Fruit fly (Drosophila melanogaster) whole organism, adult: Measurements from ENCODE around the gene CG14803.

Experiments used
- CG11617 ChIP-seq: fragments of 200-800 bp; sonication (Bioruptor generic); optimal IDR thresholded peaks from 2 replicates; lab custom pipeline; 2017; ENCODE audit warnings: mild to moderate bottlenecking, missing biosample characterization, missing genetic modification reagents, missing genetic modification characterization
- CG12768 ChIP-seq: fragments of 200-800 bp; sonication (Bioruptor generic); optimal IDR thresholded peaks from 2 replicates; lab custom pipeline; 2017; ENCODE audit warnings: missing biosample characterization, missing genetic modification characterization, mild to moderate bottlenecking, moderate library complexity, missing genetic modification reagents
- CG14711 ChIP-seq: fragments of 200-800 bp; sonication (Bioruptor generic); optimal IDR thresholded peaks from 2 replicates; lab custom pipeline; 2018; ENCODE audit warnings: missing biosample characterization, mild to moderate bottlenecking, missing genetic modification characterization, moderate library complexity
- CG1620 ChIP-seq: fragments of 200-800 bp; sonication (Bioruptor generic); optimal IDR thresholded peaks from 2 replicates; lab custom pipeline; 2016; ENCODE audit warnings: missing biosample characterization, missing genetic modification characterization
- CG33017 ChIP-seq: fragments of 200-800 bp; sonication (Bioruptor generic); optimal IDR thresholded peaks from 2 replicates; lab custom pipeline; 2018; ENCODE audit warnings: missing biosample characterization, mild to moderate bottlenecking, missing genetic modification characterization, moderate library complexity
- CG5204 ChIP-seq: fragments of 200-800 bp; sonication (Bioruptor generic); optimal IDR thresholded peaks from 2 replicates; lab custom pipeline; 2016; ENCODE audit warnings: missing biosample characterization, missing genetic modification characterization
- CG7045 ChIP-seq: fragments of 200-800 bp; sonication (Bioruptor generic); optimal IDR thresholded peaks from 2 replicates; lab custom pipeline; 2017; ENCODE audit warnings: missing biosample characterization, mild to moderate bottlenecking, missing genetic modification characterization
- CG7101 ChIP-seq: fragments of 200-800 bp; sonication (Bioruptor generic); optimal IDR thresholded peaks from 2 replicates; lab custom pipeline; 2018; ENCODE audit warnings: missing biosample characterization, mild to moderate bottlenecking, missing genetic modification characterization, moderate library complexity
- Clk ChIP-seq: fragments of 200-800 bp; sonication (Bioruptor generic); optimal IDR thresholded peaks from 2 replicates; lab custom pipeline; 2017; ENCODE audit warnings: missing biosample characterization, missing genetic modification characterization
- Crg-1 ChIP-seq: fragments of 200-800 bp; sonication (Bioruptor generic); optimal IDR thresholded peaks from 2 replicates; lab custom pipeline; 2016; ENCODE audit warnings: missing biosample characterization, missing genetic modification characterization
- Hr96 ChIP-seq: fragments of 200-800 bp; sonication (Bioruptor generic); optimal IDR thresholded peaks from 2 replicates; lab custom pipeline; 2016; ENCODE audit warnings: missing biosample characterization, missing genetic modification characterization
- Mnt ChIP-seq: fragments of 200-800 bp; sonication (Bioruptor generic); optimal IDR thresholded peaks from 2 replicates; lab custom pipeline; 2016; ENCODE audit warnings: missing biosample characterization, mild to moderate bottlenecking, missing genetic modification characterization
- bab1 ChIP-seq: fragments of 200-800 bp; sonication (Bioruptor generic); optimal IDR thresholded peaks from 3 replicates; lab custom pipeline; 2019; ENCODE audit warnings: missing biosample characterization, mild to moderate bottlenecking, missing genetic modification characterization, moderate library complexity
- cic ChIP-seq: fragments of 200-800 bp; sonication (Bioruptor generic); optimal IDR thresholded peaks from 2 replicates; lab custom pipeline; 2017; ENCODE audit warnings: missing biosample characterization, mild to moderate bottlenecking, missing genetic modification characterization, moderate library complexity
- cnc ChIP-seq, 2 experiments: fragments of >200 bp; optimal IDR thresholded peaks; 2 replicates each; lab custom pipeline; 2017
- kay ChIP-seq: fragments of 200-800 bp; sonication (Bioruptor generic); peaks from one replicate; lab custom pipeline; 2016; ENCODE audit warnings: missing biosample characterization, missing genetic modification characterization, borderline replicate concordance
- ovo ChIP-seq: fragments of 200-800 bp; sonication (Bioruptor generic); optimal IDR thresholded peaks from 2 replicates; lab custom pipeline; 2016; ENCODE audit warnings: missing biosample characterization, missing genetic modification characterization
- pad ChIP-seq: fragments of 200-800 bp; sonication (Bioruptor generic); optimal IDR thresholded peaks from 3 replicates; lab custom pipeline; 2017; ENCODE audit warnings: missing biosample characterization, missing genetic modification characterization, mild to moderate bottlenecking, moderate library complexity, missing genetic modification reagents
- tj ChIP-seq: fragments of 200-800 bp; sonication (Bioruptor generic); optimal IDR thresholded peaks from 3 replicates; lab custom pipeline; 2017; ENCODE audit warnings: missing biosample characterization, mild to moderate bottlenecking, missing genetic modification characterization, moderate library complexity
- toe ChIP-seq: fragments of 200-800 bp; sonication (Bioruptor generic); optimal IDR thresholded peaks from 2 replicates; lab custom pipeline; 2016; ENCODE audit warnings: missing biosample characterization, missing genetic modification characterization

The CG14803 gene

DNA sequence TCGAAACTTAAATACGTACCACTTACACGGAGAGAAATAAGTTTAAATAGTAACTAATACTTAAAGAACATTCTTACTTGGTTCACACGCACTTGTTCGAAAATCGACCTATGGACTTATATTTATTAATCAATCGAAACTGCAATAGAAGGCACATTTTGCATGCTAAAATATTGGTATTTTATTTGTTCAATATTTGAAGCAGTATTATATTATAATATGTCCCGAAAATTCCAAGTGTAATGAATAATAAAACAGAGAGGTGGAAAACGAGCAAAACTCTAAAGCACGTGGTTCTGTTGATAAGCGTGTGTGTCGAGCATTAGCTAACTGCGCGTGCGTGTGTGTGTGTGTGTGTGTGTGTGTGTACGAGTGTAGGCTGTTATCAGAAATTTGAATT lies 18.8 kb upstream of the CG14803 start:
- TF ChIP-seq CG33017 = peak; percentile 76
- TF ChIP-seq ovo (GFP tag; lab: Kevin White, UChicago) = peak; percentile 30
- TF ChIP-seq CG14711 (tag; lab: Kevin White, UChicago) = peak; percentile 83
- peak; percentile 57 for TF ChIP-seq cic (GFP tag; lab: Kevin White, UChicago)
- peak; percentile 75 for TF ChIP-seq CG1620 (GFP tag; lab: Kevin White, UChicago)
- peak; percentile 63 for TF ChIP-seq Crg-1 (GFP tag; lab: Kevin White, UChicago)
- peak; percentile 94 for TF ChIP-seq Mnt (GFP tag; lab: Kevin White, UChicago)
- peak; percentile 73 for TF ChIP-seq tj (GFP tag; lab: Kevin White, UChicago)
- peak; percentile 93 for TF ChIP-seq kay (GFP tag; lab: Kevin White, UChicago)
- TF ChIP-seq bab1 (GFP tag; lab: Kevin White, UChicago) = peak; percentile 86
- peak; percentile 91 for TF ChIP-seq CG7101 (tag; lab: Kevin White, UChicago)
- TF ChIP-seq toe = peak; percentile 57
- TF ChIP-seq CG5204 (GFP tag; lab: Kevin White, UChicago) = peak; percentile 70
- TF ChIP-seq Hr96 (GFP tag; lab: Kevin White, UChicago) = peak; percentile 67
- TF ChIP-seq Clk (GFP tag; lab: Kevin White, UChicago) = peak; percentile 36
- peak; percentile 57 for TF ChIP-seq CG7045 (GFP tag; lab: Kevin White, UChicago)
- TF ChIP-seq CG12768 (GFP tag; lab: Kevin White, UChicago) = peak; percentile 79
- peak; percentile 76 for TF ChIP-seq pad
- no peak for TF ChIP-seq cnc (optimal IDR thresholded peaks at IDR 0.05; lab: Kevin White, UChicago)
- TF ChIP-seq CG11617 (GFP tag; lab: Kevin White, UChicago) = peak; percentile 87

DNA sequence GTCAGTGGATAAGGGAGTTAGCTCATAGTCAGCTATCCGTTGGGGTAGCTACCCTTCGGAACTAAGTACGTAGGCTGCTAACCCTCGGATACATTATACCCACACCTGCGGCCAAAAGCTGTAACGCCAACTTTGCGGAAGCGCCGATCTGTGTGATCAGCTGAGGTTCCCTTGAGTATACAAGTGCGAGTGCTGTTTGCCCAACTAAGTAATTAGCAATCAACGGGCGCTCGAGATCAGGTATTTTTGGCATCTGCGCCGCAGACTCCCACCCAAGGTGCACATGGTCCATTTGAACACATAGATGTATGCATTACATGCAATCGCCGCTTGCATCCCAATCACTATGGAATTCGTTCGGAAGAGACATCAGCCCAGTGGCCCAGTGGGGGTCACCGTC lies 14.6 kb upstream of the CG14803 start:
- TF ChIP-seq Mnt (GFP tag; lab: Kevin White, UChicago) (peak; percentile 26), CG14711 (tag; lab: Kevin White, UChicago) (no peak), CG11617 (GFP tag; lab: Kevin White, UChicago) (no peak), Crg-1 (GFP tag; lab: Kevin White, UChicago) (peak; percentile 40), ovo (GFP tag; lab: Kevin White, UChicago) (peak; percentile 21), CG5204 (GFP tag; lab: Kevin White, UChicago) (no peak), bab1 (GFP tag; lab: Kevin White, UChicago) (no peak), CG12768 (GFP tag; lab: Kevin White, UChicago) (no peak), CG1620 (GFP tag; lab: Kevin White, UChicago) (no peak), CG7101 (tag; lab: Kevin White, UChicago) (peak; percentile 10), CG33017 (no peak)

DNA sequence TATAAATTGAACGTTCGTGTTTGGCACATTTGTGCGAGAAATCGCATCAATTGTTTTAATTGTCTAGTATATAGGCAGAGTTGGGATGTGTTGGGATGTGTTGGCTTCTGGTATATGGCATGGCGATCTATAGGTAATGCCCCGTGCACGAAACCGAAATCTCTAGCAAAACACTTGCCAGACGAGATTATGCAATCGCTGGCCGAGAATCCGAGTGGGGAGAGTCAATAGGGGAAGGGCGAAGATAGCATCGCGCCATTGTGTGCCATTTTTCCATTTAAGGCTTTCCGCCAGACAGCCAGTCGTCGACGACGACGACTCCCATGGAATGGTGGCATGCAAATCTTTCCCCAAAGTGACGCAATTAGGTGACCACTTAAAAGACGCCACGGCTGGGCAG lies 13.8 kb upstream of the CG14803 start:
- TF ChIP-seq CG33017 (no peak), CG5204 (GFP tag; lab: Kevin White, UChicago) (no peak), cnc (optimal IDR thresholded peaks at IDR 0.05; lab: Kevin White, UChicago) (no peak), Clk (GFP tag; lab: Kevin White, UChicago) (no peak), kay (GFP tag; lab: Kevin White, UChicago) (no peak), Mnt (GFP tag; lab: Kevin White, UChicago) (no peak), CG12768 (GFP tag; lab: Kevin White, UChicago) (no peak), cic (GFP tag; lab: Kevin White, UChicago) (no peak), toe (no peak), Crg-1 (GFP tag; lab: Kevin White, UChicago) (no peak), CG7101 (tag; lab: Kevin White, UChicago) (no peak), CG1620 (GFP tag; lab: Kevin White, UChicago) (no peak), ovo (GFP tag; lab: Kevin White, UChicago) (no peak), Hr96 (GFP tag; lab: Kevin White, UChicago) (no peak)

DNA sequence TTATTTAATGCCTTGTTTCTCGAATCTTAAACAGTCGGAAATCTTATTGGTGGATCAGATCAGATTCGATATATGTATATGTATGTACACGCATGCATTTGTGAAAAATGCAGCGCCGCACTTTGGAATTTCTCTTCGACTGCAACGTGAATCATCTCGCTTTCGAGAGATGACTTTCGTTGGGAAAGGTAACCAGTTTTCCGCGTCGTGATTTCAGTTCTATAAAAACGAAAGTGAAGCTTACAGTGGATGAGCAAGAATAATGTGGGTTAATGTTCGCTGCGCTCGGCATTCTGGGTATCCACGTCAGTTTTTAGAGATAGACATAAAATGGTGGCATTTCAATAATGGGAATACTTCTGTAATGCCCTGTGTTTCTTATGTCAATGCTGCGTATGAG lies 12.1 kb upstream of the CG14803 start:
- TF ChIP-seq cic (GFP tag; lab: Kevin White, UChicago) (no peak), CG14711 (tag; lab: Kevin White, UChicago) (no peak), tj (GFP tag; lab: Kevin White, UChicago) (no peak)

DNA sequence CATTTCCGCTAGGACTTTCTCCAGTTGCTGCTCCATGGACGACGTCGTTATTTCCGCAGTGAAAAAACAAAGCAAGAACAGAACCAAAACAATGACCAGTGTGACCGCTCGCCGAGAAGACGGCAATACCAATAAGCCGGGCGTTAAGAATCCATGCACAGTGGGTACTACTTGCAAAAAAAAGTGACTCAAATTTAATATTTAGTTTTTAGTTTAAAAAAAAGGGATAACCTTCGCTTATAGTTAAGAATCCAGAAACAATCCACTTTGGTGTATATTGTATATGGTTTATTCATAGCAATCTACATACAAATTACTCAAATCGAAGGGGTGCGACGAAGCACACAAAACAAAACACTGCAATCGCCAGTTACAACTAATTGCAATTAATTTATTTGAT lies 9.8 kb upstream of the CG14803 start, which contains the start of gene Lamtor5:
TSS of gene Lamtor5 (minus strand) at position 105 of the 400 bp plus-strand sequence.
- no peak for TF ChIP-seq toe
- TF ChIP-seq ovo (GFP tag; lab: Kevin White, UChicago) = peak; percentile 2
- TF ChIP-seq CG12768 (GFP tag; lab: Kevin White, UChicago) = peak; percentile 45
- TF ChIP-seq cnc (optimal IDR thresholded peaks at IDR 0.05; lab: Kevin White, UChicago) = no peak
- TF ChIP-seq tj (GFP tag; lab: Kevin White, UChicago) = no peak
- peak; percentile 77 for TF ChIP-seq bab1 (GFP tag; lab: Kevin White, UChicago)
- no peak for TF ChIP-seq Clk (GFP tag; lab: Kevin White, UChicago)
- TF ChIP-seq CG1620 (GFP tag; lab: Kevin White, UChicago) = peak; percentile 44
- TF ChIP-seq Mnt (GFP tag; lab: Kevin White, UChicago) = peak; percentile 29
- peak; percentile 51 for TF ChIP-seq CG7101 (tag; lab: Kevin White, UChicago)
- peak; percentile 2 for TF ChIP-seq Hr96 (GFP tag; lab: Kevin White, UChicago)
- no peak for TF ChIP-seq Crg-1 (GFP tag; lab: Kevin White, UChicago)
- peak; percentile 51 for TF ChIP-seq CG14711 (tag; lab: Kevin White, UChicago)
- TF ChIP-seq kay (GFP tag; lab: Kevin White, UChicago) = no peak
- TF ChIP-seq cic (GFP tag; lab: Kevin White, UChicago) = no peak
- peak; percentile 20 for TF ChIP-seq CG33017
- TF ChIP-seq pad = peak; percentile 21
- peak; percentile 22 for TF ChIP-seq CG7045 (GFP tag; lab: Kevin White, UChicago)
- TF ChIP-seq CG11617 (GFP tag; lab: Kevin White, UChicago) = peak; percentile 56
- peak; percentile 41 for TF ChIP-seq CG5204 (GFP tag; lab: Kevin White, UChicago)
